Worm (Caenorhabditis elegans) whole organism, young adult: ENCODE data around the gene str-16.

Experiments used
- B0019.2 ChIP-seq: fragments of 200-800 bp; sonication (Bioruptor generic); conservative IDR thresholded peaks from 2 replicates; pipeline ENCODE4 v1.3.6; 2022; ENCODE audit warnings: missing genetic modification reagents, missing genetic modification characterization, missing compliant biosample characterization
- F23B12.7 ChIP-seq: sonication (generic microtip); optimal IDR thresholded peaks from 2 replicates; lab custom pipeline; 2017; ENCODE audit warnings: missing genetic modification characterization, mild to moderate bottlenecking, missing compliant biosample characterization, antibody characterized with exemption, moderate library complexity; ENCODE audit not compliant: insufficient read depth
- F52B5.7 ChIP-seq: sonication (generic microtip); optimal IDR thresholded peaks from 2 replicates; lab custom pipeline; 2016; ENCODE audit warnings: mild to moderate bottlenecking, missing genetic modification characterization, missing compliant biosample characterization
- F55B11.4 ChIP-seq: sonication (generic microtip); optimal IDR thresholded peaks from 2 replicates; lab custom pipeline; 2016; ENCODE audit warnings: missing compliant biosample characterization, missing genetic modification characterization, borderline replicate concordance; ENCODE audit not compliant: insufficient read depth
- F57A8.1 ChIP-seq: fragments of 200-800 bp; sonication (Bioruptor generic); optimal IDR thresholded peaks from 2 replicates; lab custom pipeline; 2018; ENCODE audit warnings: mild to moderate bottlenecking, missing genetic modification characterization, moderate library complexity, missing compliant biosample characterization
- K12H6.12 ChIP-seq: fragments of 200-800 bp; sonication (Bioruptor generic); optimal IDR thresholded peaks from 2 replicates; lab custom pipeline; 2018; ENCODE audit warnings: mild to moderate bottlenecking, missing genetic modification characterization, missing compliant biosample characterization
- Y79H2A.3 ChIP-seq: fragments of 200-800 bp; sonication (Bioruptor generic); conservative IDR thresholded peaks from 2 replicates; pipeline ENCODE4 v1.3.6; 2022; ENCODE audit warnings: missing genetic modification reagents, missing genetic modification characterization, missing compliant biosample characterization
- ZK185.1 ChIP-seq: sonication (generic microtip); optimal IDR thresholded peaks from 2 replicates; lab custom pipeline; 2016; ENCODE audit warnings: mild to moderate bottlenecking, missing genetic modification characterization, missing compliant biosample characterization; ENCODE audit not compliant: poor library complexity, severe bottlenecking
- attf-5 ChIP-seq: fragments of 200-800 bp; sonication (Bioruptor generic); optimal IDR thresholded peaks from 2 replicates; lab custom pipeline; 2018; ENCODE audit warnings: mild to moderate bottlenecking, missing genetic modification characterization, missing compliant biosample characterization
- attf-6 ChIP-seq: fragments of 200-800 bp; sonication (Bioruptor generic); IDR thresholded peaks from 2 replicates; pipeline ENCODE4 v1.3.6; 2022; ENCODE audit warnings: missing genetic modification reagents, missing genetic modification characterization, missing compliant biosample characterization
- bed-1 ChIP-seq: fragments of 200-800 bp; sonication (Bioruptor generic); IDR thresholded peaks from 2 replicates; pipeline ENCODE4 v1.3.6; 2022; ENCODE audit warnings: missing genetic modification reagents, missing genetic modification characterization, missing compliant biosample characterization
- ceh-100 ChIP-seq: fragments of 200-800 bp; sonication (Bioruptor generic); IDR thresholded peaks from 2 replicates; pipeline ENCODE4 v1.3.6; 2022; ENCODE audit warnings: missing genetic modification reagents, missing genetic modification characterization, missing compliant biosample characterization
- ceh-58 ChIP-seq: fragments of 200-800 bp; sonication (Bioruptor generic); IDR thresholded peaks from 2 replicates; pipeline ENCODE4 v1.3.6; 2022; ENCODE audit warnings: missing genetic modification characterization, missing compliant biosample characterization
- dox-1 ChIP-seq: fragments of 200-800 bp; sonication (Bioruptor generic); IDR thresholded peaks from 2 replicates; pipeline ENCODE4 v1.3.6; 2022; ENCODE audit warnings: missing genetic modification reagents, missing genetic modification characterization, missing compliant biosample characterization
- dpff-1 ChIP-seq: sonication (generic microtip); optimal IDR thresholded peaks from 2 replicates; lab custom pipeline; 2017; ENCODE audit warnings: mild to moderate bottlenecking, missing genetic modification characterization, missing compliant biosample characterization
- egl-18 ChIP-seq: fragments of 200-800 bp; sonication (Bioruptor generic); IDR thresholded peaks from 2 replicates; pipeline ENCODE4 v1.3.6; 2022; ENCODE audit warnings: missing genetic modification reagents, missing genetic modification characterization, missing compliant biosample characterization
- ekl-4 ChIP-seq: fragments of 200-800 bp; sonication (Bioruptor generic); IDR thresholded peaks from 2 replicates; pipeline ENCODE4 v1.3.6; 2022; ENCODE audit warnings: missing genetic modification reagents, missing genetic modification characterization, missing compliant biosample characterization
- ets-4 ChIP-seq: fragments of 200-800 bp; sonication (Bioruptor generic); optimal IDR thresholded peaks from 2 replicates; lab custom pipeline; 2018; ENCODE audit warnings: mild to moderate bottlenecking, missing genetic modification characterization, missing compliant biosample characterization
- hmg-1.2 ChIP-seq: fragments of 200-800 bp; sonication (Bioruptor generic); IDR thresholded peaks from 2 replicates; pipeline ENCODE4 v1.3.6; 2022; ENCODE audit warnings: missing genetic modification reagents, missing genetic modification characterization, missing compliant biosample characterization
- lin-26 ChIP-seq: fragments of 200-800 bp; sonication (Bioruptor generic); IDR thresholded peaks from 2 replicates; pipeline ENCODE4 v1.3.6; 2022; ENCODE audit warnings: missing genetic modification reagents, missing genetic modification characterization, missing compliant biosample characterization
- lir-1 ChIP-seq: fragments of 200-800 bp; sonication (Bioruptor generic); conservative IDR thresholded peaks from 2 replicates; pipeline ENCODE4 v1.3.6; 2022; ENCODE audit warnings: missing genetic modification reagents, missing genetic modification characterization, missing compliant biosample characterization
- mel-28 ChIP-seq: sonication (generic microtip); optimal IDR thresholded peaks from 2 replicates; lab custom pipeline; 2016; ENCODE audit warnings: borderline replicate concordance, mild to moderate bottlenecking, missing genetic modification characterization, missing compliant biosample characterization
- nfya-1 ChIP-seq: sonication (generic microtip); optimal IDR thresholded peaks from 2 replicates; lab custom pipeline; 2017; ENCODE audit warnings: antibody characterized with exemption, missing compliant biosample characterization, missing genetic modification characterization, borderline replicate concordance; ENCODE audit not compliant: insufficient read depth
- nfyb-1 ChIP-seq: fragments of 200-800 bp; sonication (Bioruptor generic); IDR thresholded peaks from 2 replicates; pipeline ENCODE4 v1.3.6; 2022; ENCODE audit warnings: missing genetic modification reagents, missing genetic modification characterization, missing compliant biosample characterization
- nhr-120 ChIP-seq: fragments of 200-800 bp; sonication (Bioruptor generic); IDR thresholded peaks from 2 replicates; pipeline ENCODE4 v1.3.6; 2022; ENCODE audit warnings: missing genetic modification characterization, missing compliant biosample characterization
- nhr-80 ChIP-seq: sonication (generic microtip); optimal IDR thresholded peaks from 2 replicates; lab custom pipeline; 2016; ENCODE audit warnings: missing genetic modification characterization, missing compliant biosample characterization
- pha-4 ChIP-seq: fragments of 150-350 bp; sonication (generic microtip); optimal IDR thresholded peaks from 2 replicates; lab custom pipeline; 2014; ENCODE audit warnings: missing biosample characterization, missing genetic modification reagents, missing genetic modification characterization
- rec-8 ChIP-seq, 2 experiments: sonication (generic microtip); optimal IDR thresholded peaks; 2 replicates each; lab custom pipeline; 2016; ENCODE audit warnings: mild to moderate bottlenecking in 2 of 2, missing genetic modification characterization in 2 of 2, missing genetic modification reagents in 2 of 2, missing genotype in 2 of 2, missing biosample characterization in 1 of 2, missing compliant biosample characterization in 1 of 2, moderate library complexity in 1 of 2
- somi-1 ChIP-seq: fragments of 200-800 bp; sonication (Bioruptor generic); optimal IDR thresholded peaks from 2 replicates; lab custom pipeline; 2018; ENCODE audit warnings: mild to moderate bottlenecking, missing genetic modification characterization, missing compliant biosample characterization
- tlf-1 ChIP-seq: fragments of 200-800 bp; sonication (Bioruptor generic); optimal IDR thresholded peaks from 2 replicates; lab custom pipeline; 2018; ENCODE audit warnings: mild to moderate bottlenecking, missing genetic modification characterization, missing compliant biosample characterization
- zim-3 ChIP-seq: sonication (generic microtip); optimal IDR thresholded peaks from 2 replicates; lab custom pipeline; 2017; ENCODE audit warnings: mild to moderate bottlenecking, missing genetic modification characterization, moderate library complexity, missing compliant biosample characterization
- ztf-25 ChIP-seq: fragments of 200-800 bp; sonication (Bioruptor generic); IDR thresholded peaks from 2 replicates; pipeline ENCODE4 v1.3.6; 2022; ENCODE audit warnings: missing genetic modification reagents, missing genetic modification characterization, missing compliant biosample characterization
- ztf-26 ChIP-seq: sonication (generic microtip); optimal IDR thresholded peaks from 2 replicates; lab custom pipeline; 2017; ENCODE audit warnings: missing genetic modification characterization, missing compliant biosample characterization
- ztf-28 ChIP-seq: fragments of 200-800 bp; sonication (Bioruptor generic); IDR thresholded peaks from 2 replicates; pipeline ENCODE4 v1.3.6; 2022; ENCODE audit warnings: missing genetic modification reagents, missing genetic modification characterization, missing compliant biosample characterization
- ztf-3 ChIP-seq: fragments of 200-800 bp; sonication (Bioruptor generic); optimal IDR thresholded peaks from 2 replicates; lab custom pipeline; 2018; ENCODE audit warnings: mild to moderate bottlenecking, missing genetic modification characterization, missing compliant biosample characterization

str-16 gene

ce11 chrV:3247515-3247914 is 10.8 kb downstream of the str-16 start, which contains the start of gene srj-8:
TSS of gene srj-8 (plus strand) at chrV:3247815.
- TF ChIP-seq B0019.2 (GFP tag; lab: Robert Waterston, UW), result no peak
- TF ChIP-seq lir-1 (GFP tag; lab: Robert Waterston, UW), result no peak
- TF ChIP-seq F57A8.1 (GFP tag; lab: Kevin White, UChicago), result no peak
- no peak for TF ChIP-seq ekl-4 (GFP tag; lab: Robert Waterston, UW)
- TF ChIP-seq ztf-25 (GFP tag; lab: Robert Waterston, UW), result no peak
- no peak for TF ChIP-seq ztf-26
- TF ChIP-seq attf-5 (GFP tag; lab: Kevin White, UChicago), result no peak
- no peak for TF ChIP-seq lin-26 (GFP tag; lab: Robert Waterston, UW)
- no peak for TF ChIP-seq nfya-1 (tag; lab: Kevin White, UChicago)
- TF ChIP-seq bed-1, result no peak
- no peak for TF ChIP-seq F52B5.7 (tag; lab: Kevin White, UChicago)
- no peak for TF ChIP-seq attf-6
- no peak for TF ChIP-seq ets-4 (GFP tag; lab: Kevin White, UChicago)
- TF ChIP-seq somi-1 (GFP tag; lab: Kevin White, UChicago), result no peak
- no peak for TF ChIP-seq ceh-58 (GFP tag; lab: Robert Waterston, UW)
- no peak for TF ChIP-seq F55B11.4 (tag; lab: Kevin White, UChicago)

ce11 chrV:3250153-3250552 is 13.5 kb downstream of the str-16 start, which contains the start of gene T28A11.13:
TSS of gene T28A11.13 (minus strand) at chrV:3250253.
- TF ChIP-seq ZK185.1 (no peak), nhr-80 (tag; lab: Kevin White, UChicago) (no peak), ceh-100 (GFP tag; lab: Robert Waterston, UW) (no peak), dox-1 (no peak), bed-1 (no peak), F23B12.7 (tag; lab: Kevin White, UChicago) (no peak)

- TF ChIP-seq Y79H2A.3 (no peak), zim-3 (tag; lab: Kevin White, UChicago) (no peak), pha-4 (tag; lab: Kevin White, UChicago) (no peak), rec-8 (tag; optimal IDR thresholded peaks at IDR 0.05; lab: Kevin White, UChicago) (no peak), nhr-120 (GFP tag; lab: Robert Waterston, UW) (no peak), nfyb-1 (GFP tag; lab: Robert Waterston, UW) (no peak), tlf-1 (GFP tag; lab: Kevin White, UChicago) (no peak), mel-28 (tag; lab: Kevin White, UChicago) (no peak), ztf-28 (GFP tag; lab: Robert Waterston, UW) (no peak), egl-18 (GFP tag; lab: Robert Waterston, UW) (no peak), dpff-1 (tag; lab: Kevin White, UChicago) (no peak), ztf-3 (GFP tag; lab: Kevin White, UChicago) (no peak)
- TF ChIP-seq, all 124 proteins: peak for 0
Measured at ce11 chrV:3256051-3256450, 19.4 kb downstream of the str-16 start, which contains the start of gene srt-63. TSS of gene srt-63 (minus strand) at chrV:3256151.

ce11 chrV:3256809-3257208 is 20.1 kb downstream of the str-16 start:
- TF ChIP-seq hmg-1.2 (GFP tag; lab: Robert Waterston, UW) (peak; percentile 50; the same call in 1 of the 2 replicates), K12H6.12 (no peak)
